Fruit fly (Drosophila melanogaster) whole organism, embryonic: ENCODE measurements around the gene MED28.

Source experiments
- CG10366 ChIP-seq: fragments of 200-800 bp; sonication (Bioruptor generic); IDR thresholded peaks from 2 replicates; pipeline ENCODE4 v1.3.6; 2022; ENCODE audit warnings: missing biosample characterization, missing genetic modification characterization
- CG10565 ChIP-seq: fragments of 200-800 bp; sonication (Bioruptor generic); optimal IDR thresholded peaks from 3 replicates; lab custom pipeline; 2016; ENCODE audit warnings: missing biosample characterization, mild to moderate bottlenecking, missing genetic modification characterization
- CG12104 ChIP-seq: fragments of 200-800 bp; sonication (Bioruptor generic); optimal IDR thresholded peaks from 3 replicates; lab custom pipeline; 2016; ENCODE audit warnings: missing biosample characterization, missing genetic modification characterization
- CG12391 ChIP-seq: fragments of 200-800 bp; sonication (Bioruptor generic); optimal IDR thresholded peaks from 3 replicates; lab custom pipeline; 2018; ENCODE audit warnings: missing biosample characterization, mild to moderate bottlenecking, missing genetic modification characterization, moderate library complexity
- CG13287 ChIP-seq: fragments of 200-800 bp; sonication (Bioruptor generic); IDR thresholded peaks from 2 replicates; pipeline ENCODE4 v1.3.6; 2022; ENCODE audit warnings: missing biosample characterization, missing genetic modification characterization; ENCODE audit not compliant: partially characterized antibody
- CG15073 ChIP-seq: fragments of 200-800 bp; sonication (Bioruptor generic); optimal IDR thresholded peaks from 2 replicates; lab custom pipeline; 2016; ENCODE audit warnings: missing biosample characterization, missing genetic modification characterization
- CG16813 ChIP-seq: fragments of 200-800 bp; sonication (Bioruptor generic); IDR thresholded peaks from 3 replicates; pipeline ENCODE4 v1.3.6; 2022; ENCODE audit warnings: missing biosample characterization, missing genetic modification characterization; ENCODE audit not compliant: partially characterized antibody
- CG17612 ChIP-seq: fragments of 200-800 bp; sonication (Bioruptor generic); IDR thresholded peaks from 2 replicates; pipeline ENCODE4 v1.3.6; 2022; ENCODE audit warnings: missing biosample characterization, missing genetic modification characterization
- CG2116 ChIP-seq: fragments of 200-800 bp; sonication (Bioruptor generic); optimal IDR thresholded peaks from 3 replicates; lab custom pipeline; 2018; ENCODE audit warnings: missing biosample characterization, mild to moderate bottlenecking, missing genetic modification characterization
- CG32767 ChIP-seq: fragments of 200-800 bp; sonication (Bioruptor generic); IDR thresholded peaks from 2 replicates; pipeline ENCODE4 v1.3.6; 2022; ENCODE audit warnings: missing biosample characterization, missing genetic modification characterization
- CG32772 ChIP-seq: fragments of 200-800 bp; sonication (Bioruptor generic); IDR thresholded peaks from 2 replicates; pipeline ENCODE4 v1.3.6; 2022; ENCODE audit warnings: missing biosample characterization, missing genetic modification characterization
- CG33213 ChIP-seq: fragments of 200-800 bp; sonication (Bioruptor generic); optimal IDR thresholded peaks from 3 replicates; lab custom pipeline; 2016; ENCODE audit warnings: missing biosample characterization, missing genetic modification characterization
- CG3726 ChIP-seq: fragments of 200-800 bp; sonication (Bioruptor generic); IDR thresholded peaks from 3 replicates; pipeline ENCODE4, ENCODE4 v1.3.6; 2022; ENCODE audit warnings: missing biosample characterization, missing genetic modification characterization
- CG4360 ChIP-seq: fragments of 200-800 bp; sonication (Bioruptor generic); IDR thresholded peaks from 2 replicates; pipeline ENCODE4 v1.3.6; 2022; ENCODE audit warnings: missing biosample characterization, missing genetic modification characterization
- CG4730 ChIP-seq: fragments of 200-800 bp; sonication (Bioruptor generic); IDR thresholded peaks from 2 replicates; pipeline ENCODE4 v1.3.6; 2022; ENCODE audit warnings: missing biosample characterization, missing genetic modification characterization
- CG7987 ChIP-seq: fragments of 200-800 bp; sonication (Bioruptor generic); optimal IDR thresholded peaks from 2 replicates; lab custom pipeline; 2018; ENCODE audit warnings: missing biosample characterization, mild to moderate bottlenecking, missing genetic modification characterization, moderate library complexity
- CG9876 ChIP-seq: fragments of 200-800 bp; sonication (Bioruptor generic); optimal IDR thresholded peaks from 2 replicates; lab custom pipeline; 2016; ENCODE audit warnings: missing biosample characterization, missing genetic modification characterization
- Dad ChIP-seq: fragments of 200-800 bp; sonication (Bioruptor generic); optimal IDR thresholded peaks from 3 replicates; lab custom pipeline; 2016; ENCODE audit warnings: missing biosample characterization, missing genetic modification characterization
- Mes4 ChIP-seq: fragments of 200-800 bp; sonication (Bioruptor generic); optimal IDR thresholded peaks from 2 replicates; lab custom pipeline; 2016; ENCODE audit warnings: missing biosample characterization, missing genetic modification characterization
- NC2α ChIP-seq: fragments of 200-800 bp; sonication (Bioruptor generic); optimal IDR thresholded peaks from 2 replicates; lab custom pipeline; 2016; ENCODE audit warnings: missing biosample characterization, missing genetic modification characterization
- Ravus ChIP-seq: fragments of 200-800 bp; sonication (Bioruptor generic); IDR thresholded peaks from 2 replicates; pipeline ENCODE4 v1.3.6; 2022; ENCODE audit warnings: missing biosample characterization, missing genetic modification characterization
- Sry-β ChIP-seq: fragments of 200-800 bp; sonication (Bioruptor generic); optimal IDR thresholded peaks from 2 replicates; lab custom pipeline; 2018; ENCODE audit warnings: missing biosample characterization, mild to moderate bottlenecking, missing genetic modification characterization, moderate library complexity
- Stat92E ChIP-seq, 3 experiments: fragments of >200 bp in 2 of 3; fragments of 200-800 bp in 1 of 3; sonication (Bioruptor generic) in 1 of 3; optimal IDR thresholded peaks; 2 replicates each; lab custom pipeline; 2017 to 2019; ENCODE audit warnings: missing biosample characterization in 3 of 3, missing genetic modification characterization in 3 of 3, mild to moderate bottlenecking in 1 of 3, moderate library complexity in 1 of 3
- amos ChIP-seq: fragments of 200-800 bp; sonication (Bioruptor generic); IDR thresholded peaks from 2 replicates; pipeline ENCODE4 v1.3.6; 2022; ENCODE audit warnings: missing biosample characterization, missing genetic modification characterization; ENCODE audit not compliant: partially characterized antibody
- ara ChIP-seq: fragments of 200-800 bp; sonication (Bioruptor generic); IDR thresholded peaks from 2 replicates; pipeline ENCODE4 v1.3.6; 2022; ENCODE audit warnings: missing biosample characterization, missing genetic modification characterization
- cg ChIP-seq: fragments of 200-800 bp; sonication (Bioruptor generic); optimal IDR thresholded peaks from 3 replicates; lab custom pipeline; 2019; ENCODE audit warnings: missing biosample characterization, mild to moderate bottlenecking, missing genetic modification characterization, moderate library complexity
- cwo ChIP-seq: fragments of 200-800 bp; sonication (Bioruptor generic); optimal IDR thresholded peaks from 3 replicates; lab custom pipeline; 2017; ENCODE audit warnings: missing biosample characterization, missing genetic modification characterization, mild to moderate bottlenecking, moderate library complexity, missing genetic modification reagents
- fd64A ChIP-seq: fragments of 200-800 bp; sonication (Bioruptor generic); optimal IDR thresholded peaks from 3 replicates; lab custom pipeline; 2018; ENCODE audit warnings: missing biosample characterization, mild to moderate bottlenecking, missing genetic modification characterization
- ftz-f1 ChIP-seq: fragments of 200-800 bp; sonication (Bioruptor generic); optimal IDR thresholded peaks from 2 replicates; lab custom pipeline; 2016; ENCODE audit warnings: missing biosample characterization, missing genetic modification characterization
- gcm ChIP-seq: fragments of 200-800 bp; sonication (Bioruptor generic); optimal IDR thresholded peaks from 2 replicates; lab custom pipeline; 2019; ENCODE audit warnings: missing biosample characterization, mild to moderate bottlenecking, missing genetic modification characterization, moderate library complexity
- gem ChIP-seq: fragments of 200-800 bp; sonication (Bioruptor generic); optimal IDR thresholded peaks from 2 replicates; lab custom pipeline; 2019; ENCODE audit warnings: missing biosample characterization, mild to moderate bottlenecking, missing genetic modification characterization, moderate library complexity
- gfzf ChIP-seq: fragments of 200-800 bp; sonication (Bioruptor generic); optimal IDR thresholded peaks from 2 replicates; lab custom pipeline; 2016; ENCODE audit warnings: missing biosample characterization, mild to moderate bottlenecking, missing genetic modification characterization, moderate library complexity
- gsb ChIP-seq: fragments of 200-800 bp; sonication (Bioruptor generic); IDR thresholded peaks from 2 replicates; pipeline ENCODE4 v1.3.6; 2022; ENCODE audit warnings: missing biosample characterization, missing genetic modification characterization
- ham ChIP-seq: fragments of 200-800 bp; sonication (Bioruptor generic); IDR thresholded peaks from 2 replicates; pipeline ENCODE4 v1.3.6; 2022; ENCODE audit warnings: missing biosample characterization, missing genetic modification characterization
- hb ChIP-seq: fragments of 200-800 bp; sonication (Bioruptor generic); IDR thresholded peaks from 3 replicates; pipeline ENCODE4 v1.3.6; 2022; ENCODE audit warnings: missing biosample characterization, missing genetic modification characterization; ENCODE audit not compliant: partially characterized antibody
- jumu ChIP-seq: fragments of 200-800 bp; sonication (Bioruptor generic); optimal IDR thresholded peaks from 3 replicates; lab custom pipeline; 2016; ENCODE audit warnings: missing biosample characterization, missing genetic modification characterization
- kah ChIP-seq: fragments of 200-800 bp; sonication (Bioruptor generic); optimal IDR thresholded peaks from 2 replicates; lab custom pipeline; 2018; ENCODE audit warnings: missing biosample characterization, mild to moderate bottlenecking, missing genetic modification characterization
- lab ChIP-seq: fragments of 200-800 bp; sonication (Bioruptor generic); optimal IDR thresholded peaks from 3 replicates; lab custom pipeline; 2017; ENCODE audit warnings: missing biosample characterization, missing genetic modification characterization, mild to moderate bottlenecking, moderate library complexity, missing genetic modification reagents
- lmd ChIP-seq: fragments of 200-800 bp; sonication (Bioruptor generic); IDR thresholded peaks from 2 replicates; pipeline ENCODE4 v1.3.6; 2022; ENCODE audit warnings: missing biosample characterization, missing genetic modification characterization
- mld ChIP-seq: fragments of 200-800 bp; sonication (Bioruptor generic); IDR thresholded peaks from 3 replicates; pipeline ENCODE4 v1.3.6; 2022; ENCODE audit warnings: missing biosample characterization, missing genetic modification characterization; ENCODE audit not compliant: partially characterized antibody
- nerfin-1 ChIP-seq: fragments of 200-800 bp; sonication (Bioruptor generic); optimal IDR thresholded peaks from 3 replicates; lab custom pipeline; 2019; ENCODE audit warnings: missing biosample characterization, mild to moderate bottlenecking, missing genetic modification characterization, moderate library complexity
- pnt ChIP-seq: fragments of 200-800 bp; sonication (Bioruptor generic); optimal IDR thresholded peaks from 3 replicates; lab custom pipeline; 2016; ENCODE audit warnings: missing biosample characterization, missing genetic modification characterization
- pum ChIP-seq: fragments of 200-800 bp; sonication (Bioruptor generic); optimal IDR thresholded peaks from 2 replicates; lab custom pipeline; 2016; ENCODE audit warnings: missing biosample characterization, missing genetic modification characterization
- row ChIP-seq: fragments of 200-800 bp; sonication (Bioruptor generic); IDR thresholded peaks from 3 replicates; pipeline ENCODE4 v1.3.6; 2022; ENCODE audit warnings: missing biosample characterization, missing genetic modification characterization
- salm ChIP-seq: fragments of 200-800 bp; sonication (Bioruptor generic); optimal IDR thresholded peaks from 2 replicates; lab custom pipeline; 2018; ENCODE audit warnings: missing biosample characterization, mild to moderate bottlenecking, missing genetic modification characterization
- sd ChIP-seq: fragments of 200-800 bp; sonication (Bioruptor generic); optimal IDR thresholded peaks from 3 replicates; lab custom pipeline; 2018; ENCODE audit warnings: missing biosample characterization, mild to moderate bottlenecking, missing genetic modification characterization, moderate library complexity
- slou ChIP-seq: fragments of 200-800 bp; sonication (Bioruptor generic); optimal IDR thresholded peaks from 3 replicates; lab custom pipeline; 2016; ENCODE audit warnings: missing biosample characterization, missing genetic modification characterization
- vfl ChIP-seq: fragments of 200-800 bp; sonication (Bioruptor generic); optimal IDR thresholded peaks from 2 replicates; lab custom pipeline; 2016; ENCODE audit warnings: missing biosample characterization, missing genetic modification characterization

Gene MED28

DNA sequence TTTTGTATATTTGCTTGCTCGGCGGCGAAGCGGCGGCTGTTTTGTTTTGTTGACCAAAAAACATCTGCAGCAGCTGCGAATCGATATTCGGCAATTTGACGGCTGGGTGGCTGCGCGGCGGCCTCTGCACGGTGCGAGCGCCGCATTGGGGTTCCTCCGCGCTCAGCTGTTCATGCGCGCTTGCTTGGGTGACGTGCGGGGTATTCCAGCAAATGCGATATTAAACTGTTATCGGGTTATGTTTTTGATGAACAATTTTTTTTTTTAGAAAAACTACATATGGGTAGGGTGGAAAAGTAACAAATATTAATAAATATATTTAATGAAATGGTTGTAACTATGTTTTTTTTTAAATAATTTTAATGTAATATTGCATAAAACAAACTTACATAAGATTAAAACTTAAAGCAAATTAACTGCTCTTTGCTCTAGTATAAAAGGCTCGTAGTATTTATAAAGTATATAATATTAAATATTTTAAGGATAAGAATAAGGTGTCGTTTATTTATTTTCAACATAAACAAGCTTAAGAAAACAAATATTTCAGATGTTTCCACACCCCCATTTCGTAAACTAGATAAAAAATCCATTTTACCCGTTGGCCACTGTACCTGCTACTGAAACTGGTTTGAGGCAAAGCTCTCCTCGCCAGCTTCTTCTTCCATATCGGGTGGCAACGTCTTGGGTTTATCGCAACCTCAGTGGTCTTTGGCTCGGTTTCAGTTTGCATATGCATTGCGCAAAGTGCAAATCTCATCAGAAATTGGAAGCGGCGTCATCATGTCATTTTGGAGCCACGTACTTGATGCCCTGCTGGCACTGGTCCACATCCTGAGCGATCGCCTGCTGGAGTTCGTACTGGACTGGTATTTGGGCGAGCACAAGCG, 14.2 kb downstream of the MED28 start, which contains the start of the genes Gnpat and CG5112 (continued):
- TF ChIP-seq CG9876 (GFP tag; lab: Kevin White, UChicago), result peak; percentile 76
- no peak for TF ChIP-seq cwo (GFP tag; lab: Kevin White, UChicago)
- no peak for TF ChIP-seq NC2α (GFP tag; lab: Kevin White, UChicago)
- TF ChIP-seq Stat92E (GFP tag; optimal IDR thresholded peaks at IDR 0.05; lab: Kevin White, UChicago), result no peak
- peak; percentile 69 for TF ChIP-seq CG12391 (tag; lab: Kevin White, UChicago)
- TF ChIP-seq cg (GFP tag; lab: Kevin White, UChicago), result no peak
- no peak for TF ChIP-seq fd64A (GFP tag; lab: Kevin White, UChicago)
- TF ChIP-seq nerfin-1 (tag; lab: Kevin White, UChicago), result peak; percentile 41
- no peak for TF ChIP-seq hb (GFP tag; lab: Robert Waterston, UW)
- TF ChIP-seq Dad (GFP tag; lab: Kevin White, UChicago), result peak; percentile 67
- no peak for TF ChIP-seq Ravus (GFP tag; lab: Robert Waterston, UW)
- TF ChIP-seq CG17612 (GFP tag; lab: Robert Waterston, UW), result peak; percentile 49; the same call in 1 of the 2 replicates
- no peak for TF ChIP-seq salm (tag; lab: Kevin White, UChicago)
- TF ChIP-seq CG10565, result no peak
- TF ChIP-seq Sry-β (GFP tag; lab: Kevin White, UChicago), result peak; percentile 15
- no peak for TF ChIP-seq CG4360 (GFP tag; lab: Robert Waterston, UW)
- TF ChIP-seq mld (GFP tag; lab: Robert Waterston, UW), result peak; percentile 41; the same call in 1 of the 3 replicates
- peak; percentile 35 for TF ChIP-seq CG12104 (GFP tag; lab: Kevin White, UChicago)
- no peak for TF ChIP-seq CG15073 (GFP tag; lab: Kevin White, UChicago)
- peak; percentile 92 for TF ChIP-seq row (GFP tag; lab: Robert Waterston, UW)
- TF ChIP-seq CG10366 (GFP tag; lab: Robert Waterston, UW), result peak; percentile 73
- peak; percentile 66 for TF ChIP-seq CG16813 (GFP tag; lab: Robert Waterston, UW)
- peak; percentile 68 for TF ChIP-seq gsb (GFP tag; lab: Robert Waterston, UW)
- TF ChIP-seq gfzf, result peak; percentile 21
- no peak for TF ChIP-seq Mes4 (GFP tag; lab: Kevin White, UChicago)
- peak; percentile 60 for TF ChIP-seq CG2116 (GFP tag; lab: Kevin White, UChicago)
- TF ChIP-seq kah (GFP tag; lab: Kevin White, UChicago), result peak; percentile 11
- TF ChIP-seq CG32772, result peak; percentile 40
- TF ChIP-seq CG33213 (GFP tag; lab: Kevin White, UChicago), result peak; percentile 66
- peak; percentile 75 for TF ChIP-seq amos (GFP tag; lab: Robert Waterston, UW)
- TF ChIP-seq slou (GFP tag; lab: Kevin White, UChicago), result no peak
- TF ChIP-seq CG32767, result peak; percentile 62; the same call in 1 of the 2 replicates
- TF ChIP-seq sd, result no peak
- TF ChIP-seq CG13287 (GFP tag; lab: Robert Waterston, UW), result peak; percentile 78
- no peak for TF ChIP-seq jumu (GFP tag; lab: Kevin White, UChicago)
- peak; percentile 77 for TF ChIP-seq gem (tag; lab: Kevin White, UChicago)
- TF ChIP-seq lmd (GFP tag; lab: Robert Waterston, UW), result peak; percentile 69
- TF ChIP-seq ftz-f1 (GFP tag; lab: Kevin White, UChicago), result peak; percentile 61
- no peak for TF ChIP-seq pnt (GFP tag; lab: Kevin White, UChicago)
- peak; percentile 36 for TF ChIP-seq CG7987
- TF ChIP-seq CG4730, result peak; percentile 38; the same call in 1 of the 2 replicates
- peak; percentile 47 for TF ChIP-seq lab (GFP tag; lab: Kevin White, UChicago)
- peak; percentile 81 for TF ChIP-seq ara (GFP tag; lab: Robert Waterston, UW)
- TF ChIP-seq vfl (GFP tag; lab: Kevin White, UChicago), result peak; percentile 14
- no peak for TF ChIP-seq pum
- TF ChIP-seq ham (GFP tag; lab: Robert Waterston, UW), result peak; percentile 19; the same call in 1 of the 2 replicates
- 0 out of 3 replicates have a peak, but pooled peaks have one; percentile 15 for TF ChIP-seq CG3726 (GFP tag; lab: Robert Waterston, UW)
- peak; percentile 48 for TF ChIP-seq gcm (GFP tag; lab: Kevin White, UChicago)
